Fruit fly (Drosophila melanogaster) ovary, adult (tissue): ENCODE measurements around the gene rngo.

ENCODE experiments used
- CG17801 ChIP-seq: fragments of 200-800 bp; optimal IDR thresholded peaks from 2 replicates; lab custom pipeline; 2019; ENCODE audit warnings: missing biosample characterization, mild to moderate bottlenecking, missing genetic modification characterization, moderate library complexity; ENCODE audit not compliant: partially characterized antibody

The rngo gene

DNA sequence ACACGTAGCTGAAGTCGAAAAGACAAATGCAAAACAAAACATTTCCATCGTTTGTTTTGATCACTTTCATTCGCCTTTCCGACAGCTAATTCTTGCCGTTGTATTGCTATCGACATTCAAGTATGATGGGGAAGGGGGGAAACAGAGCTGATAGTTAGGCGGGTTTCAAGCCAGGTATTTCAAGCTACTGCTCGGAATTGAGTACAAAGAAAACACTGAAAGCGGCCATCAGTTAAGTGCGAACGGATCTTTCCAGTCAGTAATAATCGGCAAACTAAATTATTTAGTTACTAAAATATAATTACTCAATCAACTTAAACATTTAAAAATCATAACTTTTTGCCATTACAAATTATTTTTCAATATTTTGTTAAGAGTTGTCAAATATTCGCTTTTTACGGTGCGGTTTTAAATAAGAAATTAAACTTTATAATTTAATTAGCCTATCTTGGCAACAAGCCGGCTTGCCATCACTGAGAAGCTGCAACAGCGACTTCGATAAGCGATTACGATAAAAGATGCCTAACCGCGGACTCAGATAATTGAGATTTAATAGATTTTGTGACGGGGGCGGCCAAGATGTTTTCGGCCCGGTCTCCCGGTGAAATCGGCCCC, 13.3 kb upstream of the rngo start:
- TF ChIP-seq CG17801 (GFP tag; lab: Kevin White, UChicago): no peak

DNA sequence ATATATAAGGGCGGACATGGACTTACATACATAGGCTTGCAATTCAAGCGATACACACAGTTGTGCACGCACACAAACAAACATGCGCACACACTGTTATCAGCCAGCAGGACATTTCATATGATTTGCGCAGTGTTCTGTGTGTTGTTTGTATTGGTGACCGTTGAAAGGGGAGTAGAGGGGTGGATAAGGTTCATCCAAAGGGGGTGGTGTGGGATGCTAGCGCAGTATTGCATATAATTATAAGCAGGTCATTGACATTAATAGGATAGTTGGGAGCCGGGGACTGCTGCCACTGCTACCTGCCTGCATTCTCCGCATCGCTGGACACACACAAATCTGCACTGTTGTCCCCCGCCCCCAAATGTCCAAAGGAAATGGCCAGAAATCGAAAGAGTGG, 12.8 kb upstream of the rngo start:
- TF ChIP-seq CG17801 (GFP tag; lab: Kevin White, UChicago): no peak

DNA sequence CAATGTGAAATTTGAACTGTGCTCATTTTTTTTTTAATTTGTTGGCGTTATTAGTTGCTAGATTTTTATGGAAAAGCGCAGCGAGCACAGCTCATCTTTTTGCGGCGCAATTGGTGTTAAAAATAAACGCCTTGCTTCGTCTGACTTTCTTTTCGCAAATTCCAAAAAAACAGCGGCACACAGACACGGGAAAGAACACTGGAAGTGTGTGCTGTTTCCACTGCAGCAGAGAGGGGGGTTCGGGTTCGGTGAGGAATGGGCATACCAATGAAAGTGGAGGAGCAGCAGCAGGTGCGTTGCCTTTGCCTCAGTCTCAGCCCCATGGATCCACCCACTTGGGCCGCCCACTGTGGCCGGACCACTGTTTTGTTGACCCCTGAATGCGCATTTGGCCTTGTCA, 1.1 kb downstream of the rngo start:
- TF ChIP-seq CG17801 (GFP tag; lab: Kevin White, UChicago): no peak

DNA sequence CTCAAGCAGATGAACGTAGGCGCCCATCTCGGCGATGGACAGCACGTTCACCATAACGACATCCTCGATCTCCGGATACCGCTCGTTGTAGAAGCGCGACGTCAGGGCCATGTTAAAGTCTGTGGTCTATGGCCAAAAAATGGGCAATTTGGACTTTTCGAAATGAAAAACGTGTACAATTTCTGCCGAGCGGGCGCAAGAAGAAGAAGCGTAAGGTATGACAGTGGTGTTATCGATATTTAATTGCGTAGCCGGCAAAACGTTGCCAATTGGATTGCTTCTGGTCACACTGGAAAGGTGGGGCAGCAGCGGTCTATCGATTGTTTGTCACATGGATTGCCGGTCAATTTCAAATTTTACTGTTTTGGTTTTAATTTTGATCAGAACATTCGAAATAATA, 5.5 kb downstream of the rngo start, which contains the start of gene eIF2alpha:
eIF2alpha (minus strand) TSS at position 225 of the 400 bp plus-strand sequence.
- TF ChIP-seq CG17801 (GFP tag; lab: Kevin White, UChicago): peak; percentile 56

DNA sequence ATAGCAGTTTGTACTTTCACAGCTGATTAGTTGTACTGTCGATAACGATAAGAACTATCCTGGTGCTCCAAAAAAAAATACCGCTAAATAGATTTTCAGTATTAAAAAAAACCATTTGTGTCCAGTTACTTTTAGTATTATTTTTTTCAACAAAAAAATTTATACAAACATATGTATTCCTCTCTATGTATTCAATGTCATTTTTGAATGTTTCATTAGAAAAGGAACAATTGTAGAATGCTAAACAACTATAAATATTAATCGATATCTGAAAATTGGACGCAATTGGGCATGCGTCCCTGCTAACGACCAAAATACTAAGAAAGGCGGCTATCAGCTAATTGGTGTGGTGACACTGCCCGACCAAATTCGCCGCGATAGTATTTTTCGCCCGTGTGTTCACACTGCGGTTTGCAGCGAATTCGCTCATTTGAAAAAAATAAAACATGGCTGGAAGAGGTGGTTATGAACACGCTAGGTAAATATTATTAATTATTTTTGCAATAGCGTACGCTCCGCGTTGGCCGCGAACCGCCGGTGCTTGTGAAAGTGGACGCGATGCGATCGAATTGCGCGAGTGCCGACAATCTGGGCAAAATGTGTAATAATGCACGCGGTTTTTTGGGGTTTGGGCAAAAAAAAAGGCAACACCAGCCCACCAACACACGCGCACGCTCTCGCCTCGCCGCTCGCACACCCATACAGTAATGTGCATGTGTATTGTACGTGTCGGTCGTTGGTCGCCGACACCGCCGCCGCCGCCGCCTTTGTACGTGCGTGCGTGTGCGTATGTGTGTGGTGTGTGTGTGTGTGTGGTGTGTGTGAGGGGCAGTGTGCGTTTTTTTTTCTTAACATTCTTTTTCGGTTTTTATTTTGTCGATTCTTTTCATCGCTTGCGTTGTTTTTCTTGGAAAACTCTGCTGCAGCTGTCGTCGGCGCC, 7.3 kb downstream of the rngo start, which contains the start of the genes CG34015 and eIF4H1:
CG34015 (minus strand) TSS at position 51 of the 940 bp plus-strand sequence.
eIF4H1 (plus strand) TSS at position 414 of the 940 bp plus-strand sequence.
- TF ChIP-seq CG17801 (GFP tag; lab: Kevin White, UChicago): no peak

DNA sequence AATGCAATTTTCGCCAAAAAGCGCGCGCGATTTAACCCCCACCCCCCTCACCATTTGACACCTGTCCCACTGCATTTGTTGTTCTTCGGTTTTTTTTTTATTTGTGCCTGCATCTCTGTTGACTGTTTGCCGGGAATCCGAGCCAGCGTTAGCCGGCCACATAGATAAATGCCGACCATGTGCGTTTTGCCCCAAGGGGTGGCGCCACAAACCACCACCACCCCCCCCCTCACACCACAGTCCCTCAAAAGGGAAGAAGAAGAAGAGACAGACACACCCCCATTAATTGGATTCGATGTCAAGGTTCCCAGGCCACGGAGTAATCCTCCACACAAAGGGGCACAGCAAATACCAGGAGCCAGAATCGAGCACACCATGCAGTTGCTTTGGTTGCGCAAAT, 8.1 kb downstream of the rngo start:
- TF ChIP-seq CG17801 (GFP tag; lab: Kevin White, UChicago): no peak

dm6 chrX:16456582-16456981, 15.3 kb downstream of the rngo start:
- TF ChIP-seq CG17801 (GFP tag; lab: Kevin White, UChicago): no peak

- no peak for TF ChIP-seq CG17801 (GFP tag; lab: Kevin White, UChicago)
These were observed 17.3 kb downstream of the rngo start for dm6 chrX:16458551-16458950.

- no peak for TF ChIP-seq CG17801 (GFP tag; lab: Kevin White, UChicago)
These were observed 43.3 kb downstream of the rngo start for dm6 chrX:16484533-16484932.
